Fruit fly (Drosophila melanogaster) Kc167 (cell line): ENCODE results near the gene Atx2.

Experiments
- Myc ChIP-seq: fragments of >200 bp; optimal IDR thresholded peaks from 2 replicates; lab custom pipeline; 2017; ENCODE audit warnings: missing external identifiers
- Sin3A ChIP-seq: fragments of >200 bp; optimal IDR thresholded peaks from 2 replicates; lab custom pipeline; 2018; ENCODE audit warnings: missing external identifiers
- h ChIP-seq: fragments of >200 bp; optimal IDR thresholded peaks from 3 replicates; lab custom pipeline; 2018; ENCODE audit warnings: missing external identifiers
- insv ChIP-seq: fragments of >200 bp; optimal IDR thresholded peaks from 3 replicates; lab custom pipeline; 2018; ENCODE audit warnings: missing external identifiers
- psq ChIP-seq: fragments of >200 bp; optimal IDR thresholded peaks from 2 replicates; lab custom pipeline; 2017; ENCODE audit warnings: missing external identifiers
- ttk ChIP-seq: sonication (Bioruptor generic); optimal IDR thresholded peaks from 2 replicates; lab custom pipeline; 2017; ENCODE audit warnings: missing external identifiers

DNA sequence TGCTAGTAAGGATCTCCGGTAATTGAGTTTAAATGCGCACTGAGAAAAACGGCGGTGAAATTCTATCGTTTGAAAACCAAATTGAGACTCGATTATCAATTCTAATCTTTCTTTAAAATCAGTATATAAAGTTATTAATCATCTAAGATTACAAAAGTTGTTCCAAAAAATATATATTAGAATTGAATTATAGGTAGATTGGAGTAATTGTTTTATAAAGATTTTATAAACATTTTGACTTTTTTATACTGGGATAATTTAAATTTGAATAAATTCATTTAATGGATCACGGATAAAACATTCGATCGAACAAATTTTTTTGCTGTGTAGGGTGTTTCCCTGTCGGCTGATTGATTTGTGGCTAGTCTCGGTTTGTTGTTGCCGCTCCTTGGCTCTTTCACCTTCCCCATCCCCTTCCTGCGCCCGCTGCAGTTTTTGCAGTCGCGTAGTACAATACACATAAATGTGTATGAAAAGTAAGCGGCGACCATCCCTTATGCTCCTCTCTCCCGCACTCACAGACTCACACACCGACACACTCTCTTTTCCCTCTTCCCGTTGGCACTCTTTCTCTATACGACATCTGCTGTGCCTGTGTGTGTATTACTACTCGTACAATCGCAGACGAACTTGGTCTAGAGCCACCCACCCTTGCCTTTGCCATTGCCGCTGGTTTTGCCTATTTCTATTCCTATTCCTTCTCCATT, 10.8 kb downstream of the Atx2 start:
- TF ChIP-seq h (lab: Kevin White, UChicago), result no peak
- TF ChIP-seq psq (lab: Kevin White, UChicago), result no peak
- no peak for TF ChIP-seq Myc
- no peak for TF ChIP-seq insv (lab: Kevin White, UChicago)
- no peak for TF ChIP-seq ttk (lab: Kevin White, UChicago)
- TF ChIP-seq Sin3A, result no peak
